Worm (Caenorhabditis elegans) whole organism, mixed stage, embryonic: ENCODE measurements around the gene rbbp-5.

ENCODE experiments used
- ces-1 ChIP-seq: fragments of 150-350 bp; optimal IDR thresholded peaks from 2 replicates; lab custom pipeline; 2014; ENCODE audit warnings: missing biosample characterization, missing genetic modification reagents, missing genetic modification characterization
- elt-3 ChIP-seq: fragments of 150-350 bp; optimal IDR thresholded peaks from 2 replicates; lab custom pipeline; 2014; ENCODE audit warnings: missing biosample characterization, missing genetic modification characterization
- pha-4 ChIP-seq: fragments of 150-350 bp; optimal IDR thresholded peaks from 2 replicates; lab custom pipeline; 2018; ENCODE audit warnings: missing biosample characterization, missing genetic modification reagents, missing genetic modification characterization

ce11 chrII:6142539-6142938 is 44.9 kb downstream of the rbbp-5 start:
- TF ChIP-seq ces-1 (GFP tag; lab: Kevin White, UChicago): peak; percentile 52
- TF ChIP-seq pha-4 (tag; lab: Kevin White, UChicago): no peak
- TF ChIP-seq elt-3 (tag; lab: Kevin White, UChicago): no peak
